Fruit fly (Drosophila melanogaster) whole organism, wandering third instar larva: ENCODE results near the gene ctrip.

Experiments
- Myc ChIP-seq: fragments of >200 bp; optimal IDR thresholded peaks from 2 replicates; lab custom pipeline; 2017
- OdsH ChIP-seq: fragments of 200-800 bp; sonication (Bioruptor generic); optimal IDR thresholded peaks from 2 replicates; lab custom pipeline; 2016; ENCODE audit warnings: missing biosample characterization, mild to moderate bottlenecking, missing genetic modification characterization
- lola ChIP-seq: fragments of >200 bp; optimal IDR thresholded peaks from 2 replicates; lab custom pipeline; 2017; ENCODE audit warnings: missing biosample characterization, missing genetic modification characterization

dm6 chr3R:4858018-4858417, 46.1 kb upstream of the ctrip start:
- no peak for TF ChIP-seq lola (GFP tag; lab: Kevin White, UChicago)
- TF ChIP-seq OdsH = no peak
- TF ChIP-seq Myc (lab: Kevin White, UChicago) = no peak
